Fruit fly (Drosophila melanogaster) whole organism, embryonic: ENCODE results near the gene CG46309.
A peak's percentile ranks its signal among the peaks of the same experiment; 100 is the strongest.

Experiments used
- Awh ChIP-seq: fragments of 200-800 bp; sonication (Bioruptor generic); IDR thresholded peaks from 2 replicates; pipeline ENCODE4, ENCODE4 v1.3.6; 2022; ENCODE audit warnings: missing biosample characterization, missing genetic modification characterization
- CG10274 ChIP-seq: fragments of 200-800 bp; sonication (Bioruptor generic); optimal IDR thresholded peaks from 3 replicates; lab custom pipeline; 2017; ENCODE audit warnings: missing biosample characterization, mild to moderate bottlenecking, missing genetic modification characterization
- CG11247 ChIP-seq: fragments of 200-800 bp; sonication (Bioruptor generic); IDR thresholded peaks from 2 replicates; pipeline ENCODE4 v1.3.6; 2022; ENCODE audit warnings: missing biosample characterization, missing genetic modification characterization
- CG11504 ChIP-seq: fragments of 200-800 bp; sonication (Bioruptor generic); optimal IDR thresholded peaks from 3 replicates; lab custom pipeline; 2019; ENCODE audit warnings: missing biosample characterization, mild to moderate bottlenecking, missing genetic modification characterization, moderate library complexity
- CG12299 ChIP-seq: fragments of 200-800 bp; sonication (Bioruptor generic); optimal IDR thresholded peaks from 2 replicates; lab custom pipeline; 2018; ENCODE audit warnings: missing biosample characterization, mild to moderate bottlenecking, missing genetic modification characterization
- CG12391 ChIP-seq: fragments of 200-800 bp; sonication (Bioruptor generic); optimal IDR thresholded peaks from 3 replicates; lab custom pipeline; 2018; ENCODE audit warnings: missing biosample characterization, mild to moderate bottlenecking, missing genetic modification characterization, moderate library complexity
- CG12659 ChIP-seq: fragments of 200-800 bp; sonication (Bioruptor generic); optimal IDR thresholded peaks from 3 replicates; lab custom pipeline; 2017; ENCODE audit warnings: mild to moderate bottlenecking, missing biosample characterization, missing genetic modification reagents, missing genetic modification characterization
- CG12942 ChIP-seq: fragments of 200-800 bp; sonication (Bioruptor generic); optimal IDR thresholded peaks from 3 replicates; lab custom pipeline; 2016; ENCODE audit warnings: missing biosample characterization, missing genetic modification characterization
- CG13424 ChIP-seq: fragments of 200-800 bp; sonication (Bioruptor generic); optimal IDR thresholded peaks from 2 replicates; lab custom pipeline; 2019; ENCODE audit warnings: missing biosample characterization, mild to moderate bottlenecking, missing genetic modification characterization, moderate library complexity
- CG14050 ChIP-seq: fragments of 200-800 bp; sonication (Bioruptor generic); IDR thresholded peaks from 3 replicates; pipeline ENCODE4 v1.3.6; 2022; ENCODE audit warnings: missing biosample characterization, missing genetic modification characterization
- CG15073 ChIP-seq: fragments of 200-800 bp; sonication (Bioruptor generic); optimal IDR thresholded peaks from 2 replicates; lab custom pipeline; 2016; ENCODE audit warnings: missing biosample characterization, missing genetic modification characterization
- CG16813 ChIP-seq: fragments of 200-800 bp; sonication (Bioruptor generic); IDR thresholded peaks from 3 replicates; pipeline ENCODE4 v1.3.6; 2022; ENCODE audit warnings: missing biosample characterization, missing genetic modification characterization; ENCODE audit not compliant: partially characterized antibody
- CG17361 ChIP-seq: fragments of 200-800 bp; sonication (Bioruptor generic); IDR thresholded peaks from 3 replicates; pipeline ENCODE4 v1.3.6; 2022; ENCODE audit warnings: missing biosample characterization, missing genetic modification characterization
- CG17829 ChIP-seq: fragments of 200-800 bp; optimal IDR thresholded peaks from 2 replicates; lab custom pipeline; 2019; ENCODE audit warnings: missing biosample characterization, mild to moderate bottlenecking, missing genetic modification characterization, moderate library complexity
- CG18262 ChIP-seq: fragments of 200-800 bp; optimal IDR thresholded peaks from 3 replicates; lab custom pipeline; 2019; ENCODE audit warnings: missing biosample characterization, mild to moderate bottlenecking, missing genetic modification characterization, moderate library complexity
- CG2129 ChIP-seq: fragments of 200-800 bp; sonication (Bioruptor generic); IDR thresholded peaks from 2 replicates; pipeline ENCODE4 v1.3.6; 2022; ENCODE audit warnings: missing biosample characterization, missing genetic modification characterization; ENCODE audit not compliant: partially characterized antibody
- CG2678 ChIP-seq: fragments of 200-800 bp; sonication (Bioruptor generic); optimal IDR thresholded peaks from 3 replicates; lab custom pipeline; 2019; ENCODE audit warnings: missing biosample characterization, mild to moderate bottlenecking, missing genetic modification characterization, moderate library complexity
- CG3065 ChIP-seq: fragments of 200-800 bp; sonication (Bioruptor generic); optimal IDR thresholded peaks from 2 replicates; lab custom pipeline; 2016; ENCODE audit warnings: missing biosample characterization, missing genetic modification characterization
- CG32772 ChIP-seq: fragments of 200-800 bp; sonication (Bioruptor generic); IDR thresholded peaks from 2 replicates; pipeline ENCODE4 v1.3.6; 2022; ENCODE audit warnings: missing biosample characterization, missing genetic modification characterization
- CG7556 ChIP-seq: fragments of 200-800 bp; sonication (Bioruptor generic); optimal IDR thresholded peaks from 2 replicates; lab custom pipeline; 2017; ENCODE audit warnings: missing biosample characterization, mild to moderate bottlenecking, missing genetic modification characterization
- CG7928 ChIP-seq: fragments of 200-800 bp; sonication (Bioruptor generic); optimal IDR thresholded peaks from 2 replicates; lab custom pipeline; 2017; ENCODE audit warnings: missing biosample characterization, mild to moderate bottlenecking, missing genetic modification characterization
- CG9215 ChIP-seq: fragments of 200-800 bp; sonication (Bioruptor generic); IDR thresholded peaks from 2 replicates; pipeline ENCODE4 v1.3.6; 2022; ENCODE audit warnings: missing biosample characterization, missing genetic modification characterization
- Dek ChIP-seq: fragments of 200-800 bp; sonication (Bioruptor generic); optimal IDR thresholded peaks from 3 replicates; lab custom pipeline; 2019; ENCODE audit warnings: missing biosample characterization, mild to moderate bottlenecking, missing genetic modification characterization, moderate library complexity
- Dp ChIP-seq: fragments of 200-800 bp; sonication (Bioruptor generic); optimal IDR thresholded peaks from 2 replicates; lab custom pipeline; 2018; ENCODE audit warnings: missing biosample characterization, mild to moderate bottlenecking, missing genetic modification characterization, moderate library complexity
- Drgx ChIP-seq: fragments of 200-800 bp; sonication (Bioruptor generic); IDR thresholded peaks from 2 replicates; pipeline ENCODE4 v1.3.6; 2022; ENCODE audit warnings: missing biosample characterization, missing genetic modification characterization
- Fer3 ChIP-seq: fragments of 200-800 bp; sonication (Bioruptor generic); optimal IDR thresholded peaks from 2 replicates; lab custom pipeline; 2018; ENCODE audit warnings: missing biosample characterization, mild to moderate bottlenecking, missing genetic modification characterization, moderate library complexity
- Hsf ChIP-seq: fragments of 200-800 bp; sonication (Bioruptor generic); optimal IDR thresholded peaks from 3 replicates; lab custom pipeline; 2016; ENCODE audit warnings: missing biosample characterization, missing genetic modification characterization
- NfI ChIP-seq: fragments of 200-800 bp; sonication (Bioruptor generic); optimal IDR thresholded peaks from 3 replicates; lab custom pipeline; 2018; ENCODE audit warnings: missing biosample characterization, mild to moderate bottlenecking, missing genetic modification characterization, moderate library complexity
- Sox102F ChIP-seq: fragments of 200-800 bp; sonication (Bioruptor generic); optimal IDR thresholded peaks from 2 replicates; lab custom pipeline; 2018; ENCODE audit warnings: missing biosample characterization, mild to moderate bottlenecking, missing genetic modification characterization, moderate library complexity
- Trl ChIP-seq, 3 experiments: fragments of >200 bp in 2 of 3; fragments of 200-800 bp in 1 of 3; sonication (Bioruptor generic) in 1 of 3; optimal IDR thresholded peaks; 2 replicates in 1 of 3; 3 replicates in 2 of 3; lab custom pipeline; 2016 to 2017; ENCODE audit warnings: missing biosample characterization in 1 of 3, missing genetic modification characterization in 1 of 3
- ac ChIP-seq: fragments of 200-800 bp; sonication (Bioruptor generic); optimal IDR thresholded peaks from 3 replicates; lab custom pipeline; 2017; ENCODE audit warnings: missing biosample characterization, mild to moderate bottlenecking, missing genetic modification characterization
- ash1 ChIP-seq: fragments of 200-800 bp; sonication (Bioruptor generic); optimal IDR thresholded peaks from 2 replicates; lab custom pipeline; 2018; ENCODE audit warnings: missing biosample characterization, mild to moderate bottlenecking, missing genetic modification characterization
- ato ChIP-seq: fragments of 200-800 bp; sonication (Bioruptor generic); IDR thresholded peaks from 2 replicates; pipeline ENCODE4 v1.3.6; 2022; ENCODE audit warnings: missing biosample characterization, missing genetic modification characterization; ENCODE audit not compliant: partially characterized antibody
- fu2 ChIP-seq: fragments of 200-800 bp; sonication (Bioruptor generic); optimal IDR thresholded peaks from 2 replicates; lab custom pipeline; 2016; ENCODE audit warnings: missing biosample characterization, missing genetic modification characterization
- gt ChIP-seq: fragments of 200-800 bp; sonication (Bioruptor generic); IDR thresholded peaks from 2 replicates; pipeline ENCODE4 v1.3.6; 2022; ENCODE audit warnings: missing biosample characterization, missing genetic modification characterization
- hkb ChIP-seq, 2 experiments: fragments of 200-800 bp in 1 of 2; fragments of >200 bp in 1 of 2; sonication (Bioruptor generic) in 1 of 2; IDR thresholded peaks in 1 of 2; optimal IDR thresholded peaks in 1 of 2; 2 replicates each; pipeline versions ENCODE4 v1.3.6 to Lab custom; 2017 to 2022; ENCODE audit warnings: missing biosample characterization in 1 of 2, missing genetic modification characterization in 1 of 2
- jumu ChIP-seq: fragments of 200-800 bp; sonication (Bioruptor generic); optimal IDR thresholded peaks from 3 replicates; lab custom pipeline; 2016; ENCODE audit warnings: missing biosample characterization, missing genetic modification characterization
- lab ChIP-seq: fragments of 200-800 bp; sonication (Bioruptor generic); optimal IDR thresholded peaks from 3 replicates; lab custom pipeline; 2017; ENCODE audit warnings: missing biosample characterization, missing genetic modification characterization, mild to moderate bottlenecking, moderate library complexity, missing genetic modification reagents
- ro ChIP-seq: fragments of 200-800 bp; sonication (Bioruptor generic); IDR thresholded peaks from 2 replicates; pipeline ENCODE4 v1.3.6; 2022; ENCODE audit warnings: missing biosample characterization, missing genetic modification characterization
- stc ChIP-seq: fragments of 200-800 bp; sonication (Bioruptor generic); IDR thresholded peaks from 2 replicates; pipeline ENCODE4 v1.3.6; 2022; ENCODE audit warnings: missing biosample characterization, missing genetic modification characterization
- stwl ChIP-seq: fragments of 200-800 bp; sonication (Bioruptor generic); optimal IDR thresholded peaks from 3 replicates; lab custom pipeline; 2018; ENCODE audit warnings: missing biosample characterization, mild to moderate bottlenecking, missing genetic modification characterization, moderate library complexity
- tap ChIP-seq: fragments of 200-800 bp; optimal IDR thresholded peaks from 3 replicates; lab custom pipeline; 2019; ENCODE audit warnings: missing biosample characterization, mild to moderate bottlenecking, missing genetic modification characterization, moderate library complexity
- tx ChIP-seq: fragments of 200-800 bp; sonication (Bioruptor generic); optimal IDR thresholded peaks from 2 replicates; lab custom pipeline; 2016; ENCODE audit warnings: missing biosample characterization, missing genetic modification characterization
- unpg ChIP-seq: fragments of 200-800 bp; sonication (Bioruptor generic); optimal IDR thresholded peaks from 3 replicates; lab custom pipeline; 2018; ENCODE audit warnings: missing biosample characterization, mild to moderate bottlenecking, missing genetic modification characterization, moderate library complexity
- vnd ChIP-seq: fragments of 200-800 bp; sonication (Bioruptor generic); IDR thresholded peaks from 3 replicates; pipeline ENCODE4 v1.3.6; 2022; ENCODE audit warnings: missing biosample characterization, missing genetic modification characterization; ENCODE audit not compliant: partially characterized antibody
- vvl ChIP-seq: fragments of 200-800 bp; sonication (Bioruptor generic); IDR thresholded peaks from 2 replicates; pipeline ENCODE4 v1.3.6; 2022; ENCODE audit warnings: missing biosample characterization, missing genetic modification characterization
- wek ChIP-seq: fragments of 200-800 bp; sonication (Bioruptor generic); optimal IDR thresholded peaks from 3 replicates; lab custom pipeline; 2018; ENCODE audit warnings: missing biosample characterization, mild to moderate bottlenecking, missing genetic modification characterization, moderate library complexity
- zen2 ChIP-seq: fragments of 200-800 bp; sonication (Bioruptor generic); IDR thresholded peaks from 3 replicates; pipeline ENCODE4 v1.3.6; 2022; ENCODE audit warnings: missing biosample characterization, missing genetic modification characterization; ENCODE audit not compliant: partially characterized antibody
- zf30C ChIP-seq: fragments of 200-800 bp; sonication (Bioruptor generic); optimal IDR thresholded peaks from 3 replicates; lab custom pipeline; 2018; ENCODE audit warnings: missing biosample characterization, mild to moderate bottlenecking, missing genetic modification characterization

Gene CG46309

dm6 chr2L:16281419-16282076 lies 30.0 kb upstream of the CG46309 start (continued):
- TF ChIP-seq NfI (GFP tag; lab: Kevin White, UChicago), result no peak
- peak; percentile 28 to 30 for TF ChIP-seq Trl (optimal IDR thresholded peaks at IDR 0.05; lab: Kevin White, UChicago)
- TF ChIP-seq Trl (GFP tag; optimal IDR thresholded peaks at IDR 0.05; lab: Kevin White, UChicago), result no peak
- no peak for TF ChIP-seq gt (GFP tag; lab: Robert Waterston, UW)
- TF ChIP-seq CG10274 (GFP tag; lab: Kevin White, UChicago), result no peak
- no peak for TF ChIP-seq Awh (GFP tag; lab: Robert Waterston, UW)
- no peak for TF ChIP-seq CG15073 (GFP tag; lab: Kevin White, UChicago)
- TF ChIP-seq vvl (GFP tag; lab: Robert Waterston, UW), result peak; percentile 22; the same call in 1 of the 2 replicates
- no peak for TF ChIP-seq CG17829 (tag; lab: Kevin White, UChicago)
- TF ChIP-seq CG12942 (GFP tag; lab: Kevin White, UChicago), result no peak
- no peak for TF ChIP-seq CG3065
- no peak for TF ChIP-seq ato (GFP tag; lab: Robert Waterston, UW)
- no peak for TF ChIP-seq CG9215 (GFP tag; lab: Robert Waterston, UW)
- TF ChIP-seq Sox102F, result no peak
- TF ChIP-seq Drgx, result no peak
- no peak for TF ChIP-seq zf30C (GFP tag; lab: Kevin White, UChicago)
- TF ChIP-seq CG7556 (GFP tag; lab: Kevin White, UChicago), result peak; percentile 13
- TF ChIP-seq CG12659, result no peak
- no peak for TF ChIP-seq Fer3 (tag; lab: Kevin White, UChicago)
- no peak for TF ChIP-seq CG11247
- TF ChIP-seq vnd (GFP tag; lab: Robert Waterston, UW), result no peak
- TF ChIP-seq Dp (GFP tag; lab: Kevin White, UChicago), result no peak
- no peak for TF ChIP-seq ro (GFP tag; lab: Robert Waterston, UW)
- TF ChIP-seq tap (tag; lab: Kevin White, UChicago), result no peak
- no peak for TF ChIP-seq ac (GFP tag; lab: Kevin White, UChicago)
- TF ChIP-seq CG2129 (GFP tag; lab: Robert Waterston, UW), result no peak
- TF ChIP-seq unpg (GFP tag; lab: Kevin White, UChicago), result no peak
- TF ChIP-seq fu2 (GFP tag; lab: Kevin White, UChicago), result no peak
- no peak for TF ChIP-seq lab (GFP tag; lab: Kevin White, UChicago)
- TF ChIP-seq zen2 (GFP tag; lab: Robert Waterston, UW), result no peak
- TF ChIP-seq CG13424 (tag; lab: Kevin White, UChicago), result peak; percentile 35
- no peak for TF ChIP-seq jumu
- TF ChIP-seq CG16813, result no peak
- no peak for TF ChIP-seq stwl (tag; lab: Kevin White, UChicago)
- no peak for TF ChIP-seq CG14050
- no peak for TF ChIP-seq Dek (tag; lab: Kevin White, UChicago)
- no peak for TF ChIP-seq CG32772 (GFP tag; lab: Robert Waterston, UW)
- TF ChIP-seq CG18262 (tag; lab: Kevin White, UChicago), result peak; percentile 39
- peak; percentile 7 for TF ChIP-seq CG12391 (tag; lab: Kevin White, UChicago)
- no peak for TF ChIP-seq CG12299
- TF ChIP-seq Hsf (GFP tag; lab: Kevin White, UChicago), result no peak
- 0 out of 3 replicates have a peak, but pooled peaks have one; percentile 26 for TF ChIP-seq CG17361
- TF ChIP-seq hkb (optimal IDR thresholded peaks at IDR 0.05; lab: Kevin White, UChicago), result no peak
- no peak for TF ChIP-seq hkb (GFP tag; IDR thresholded peaks at IDR 0.05; lab: Robert Waterston, UW)
- no peak for TF ChIP-seq wek (GFP tag; lab: Kevin White, UChicago)
- TF ChIP-seq stc, result no peak
- no peak for TF ChIP-seq CG7928 (GFP tag; lab: Kevin White, UChicago)
- peak; percentile 16 for TF ChIP-seq CG11504 (tag; lab: Kevin White, UChicago)
- TF ChIP-seq CG2678 (tag; lab: Kevin White, UChicago), result peak; percentile 20
- no peak for TF ChIP-seq tx (GFP tag; lab: Kevin White, UChicago)
- TF ChIP-seq ash1 (GFP tag; lab: Kevin White, UChicago), result no peak
